Worm (Caenorhabditis elegans) whole organism, young adult: ENCODE measurements around the gene srg-61.

ENCODE experiments used
- T07F8.4 ChIP-seq: sonication (generic microtip); optimal IDR thresholded peaks from 2 replicates; lab custom pipeline; 2016; ENCODE audit warnings: mild to moderate bottlenecking, missing genetic modification characterization, moderate library complexity, missing compliant biosample characterization
- gei-17 ChIP-seq: fragments of 200-800 bp; sonication (Bioruptor generic); optimal IDR thresholded peaks from 2 replicates; lab custom pipeline; 2018; ENCODE audit warnings: mild to moderate bottlenecking, missing genetic modification characterization, missing compliant biosample characterization
- nhr-90 ChIP-seq: sonication (generic microtip); optimal IDR thresholded peaks from 2 replicates; lab custom pipeline; 2016; ENCODE audit warnings: missing genotype, mild to moderate bottlenecking, missing genetic modification characterization, missing compliant biosample characterization
- pbrm-1 ChIP-seq: fragments of 200-800 bp; sonication (Bioruptor generic); IDR thresholded peaks from 2 replicates; pipeline ENCODE4 v1.3.6; 2022; ENCODE audit warnings: missing genetic modification reagents, missing genetic modification characterization, missing compliant biosample characterization
- sea-2 ChIP-seq: fragments of 200-800 bp; sonication (Bioruptor generic); IDR thresholded peaks from 2 replicates; pipeline ENCODE4 v1.3.6; 2022; ENCODE audit warnings: missing genetic modification characterization, missing compliant biosample characterization
- unc-62 ChIP-seq: fragments of 150-350 bp; optimal IDR thresholded peaks from 2 replicates; lab custom pipeline; 2014; ENCODE audit warnings: missing biosample characterization, missing genetic modification reagents, missing genetic modification characterization
- zim-3 ChIP-seq: sonication (generic microtip); optimal IDR thresholded peaks from 2 replicates; lab custom pipeline; 2017; ENCODE audit warnings: mild to moderate bottlenecking, missing genetic modification characterization, moderate library complexity, missing compliant biosample characterization

ce11 chrV:2742298-2742697 is 2.2 kb upstream of the srg-61 start, which contains the start of gene srg-62:
- TF ChIP-seq gei-17 (GFP tag; lab: Kevin White, UChicago) (no peak), sea-2 (GFP tag; lab: Robert Waterston, UW) (no peak), nhr-90 (tag; lab: Kevin White, UChicago) (no peak), zim-3 (no peak), unc-62 (GFP tag; lab: Kevin White, UChicago) (no peak), pbrm-1 (GFP tag; lab: Robert Waterston, UW) (no peak), T07F8.4 (no peak)
